Worm (Caenorhabditis elegans) whole organism, mixed stage, embryonic: ENCODE results near the gene K07D4.6.

ENCODE experiments used
- ces-1 ChIP-seq: fragments of 150-350 bp; optimal IDR thresholded peaks from 2 replicates; lab custom pipeline; 2014; ENCODE audit warnings: missing biosample characterization, missing genetic modification reagents, missing genetic modification characterization
- flh-1 ChIP-seq: fragments of 200-800 bp; sonication (Bioruptor generic); optimal IDR thresholded peaks from 2 replicates; lab custom pipeline; 2018; ENCODE audit warnings: mild to moderate bottlenecking, missing genetic modification characterization, moderate library complexity, missing compliant biosample characterization
- unc-62 ChIP-seq: fragments of 150-350 bp; optimal IDR thresholded peaks from 2 replicates; lab custom pipeline; 2014; ENCODE audit warnings: missing biosample characterization, missing genetic modification reagents, missing genetic modification characterization
- ztf-11 ChIP-seq: fragments of 150-350 bp; optimal IDR thresholded peaks from 2 replicates; lab custom pipeline; 2014; ENCODE audit warnings: missing biosample characterization, missing genetic modification characterization

DNA sequence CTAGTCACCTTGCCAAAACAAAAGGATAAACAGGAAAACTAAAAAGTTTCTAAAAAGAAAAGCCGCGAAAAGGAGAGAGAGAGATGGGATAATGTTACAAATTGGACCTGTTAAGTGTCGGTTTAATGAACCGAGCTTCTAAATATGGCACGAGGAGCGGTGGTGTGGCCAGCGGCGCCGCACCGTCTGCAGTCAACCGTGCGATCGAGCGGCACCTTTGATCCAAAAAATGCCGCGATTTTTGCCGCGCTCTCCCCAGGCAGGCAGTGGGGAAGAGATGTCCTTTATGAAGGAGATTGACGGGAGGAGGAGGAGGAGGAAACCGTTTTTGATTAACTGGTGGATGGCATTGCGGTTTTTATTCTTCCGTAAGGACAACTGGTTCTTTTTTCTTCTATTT is 38.1 kb downstream of the K07D4.6 start:
- TF ChIP-seq ztf-11 (tag; lab: Kevin White, UChicago) (no peak), ces-1 (GFP tag; lab: Kevin White, UChicago) (no peak), flh-1 (GFP tag; lab: Kevin White, UChicago) (no peak), unc-62 (no peak)
